Worm (Caenorhabditis elegans) whole organism, L1 larva: ENCODE measurements around the gene myo-5.

Source experiments
- Y116A8C.19 ChIP-seq: sonication (generic microtip); optimal IDR thresholded peaks from 2 replicates; lab custom pipeline; 2016; ENCODE audit warnings: missing compliant biosample characterization, missing genetic modification characterization, borderline replicate concordance
- blmp-1 ChIP-seq: fragments of 150-350 bp; optimal IDR thresholded peaks from 2 replicates; lab custom pipeline; 2014; ENCODE audit warnings: missing biosample characterization, missing genetic modification characterization
- ceh-8 ChIP-seq: fragments of 200-800 bp; sonication (Bioruptor generic); optimal IDR thresholded peaks from 2 replicates; lab custom pipeline; 2018; ENCODE audit warnings: mild to moderate bottlenecking, missing genetic modification characterization, moderate library complexity, missing compliant biosample characterization
- ces-1 ChIP-seq: fragments of 150-350 bp; optimal IDR thresholded peaks from 2 replicates; lab custom pipeline; 2014; ENCODE audit warnings: missing biosample characterization, missing genetic modification reagents, missing genetic modification characterization
- efl-1 ChIP-seq, 4 experiments: fragments of 150-350 bp; optimal IDR thresholded peaks in 3 of 4; peaks in 1 of 4; 1 replicate in 1 of 4; 2 replicates in 3 of 4; lab custom pipeline; 2014; ENCODE audit warnings: missing biosample characterization in 2 of 4, missing genetic modification characterization in 2 of 4, missing genetic modification reagents in 2 of 4
- egl-27 ChIP-seq, 2 experiments: fragments of 150-350 bp in 1 of 2; sonication (generic microtip); optimal IDR thresholded peaks; 3 replicates each; lab custom pipeline; 2017 to 2018; ENCODE audit warnings: missing biosample characterization in 2 of 2, missing genetic modification characterization in 2 of 2, missing genetic modification reagents in 2 of 2
- elt-2 ChIP-seq: sonication (generic microtip); optimal IDR thresholded peaks from 2 replicates; lab custom pipeline; 2016; ENCODE audit warnings: missing genetic modification characterization, mild to moderate bottlenecking, inconsistent platforms, missing compliant biosample characterization, missing genetic modification reagents
- ets-5 ChIP-seq: fragments of 200-800 bp; sonication (Bioruptor generic); IDR thresholded peaks from 2 replicates; pipeline ENCODE4 v1.3.6; 2022; ENCODE audit warnings: missing genetic modification characterization, missing compliant biosample characterization
- lin-15B ChIP-seq: fragments of 150-350 bp; sonication (generic microtip); optimal IDR thresholded peaks from 3 replicates; lab custom pipeline; 2014; ENCODE audit warnings: missing biosample characterization, missing genetic modification characterization
- mab-9 ChIP-seq: fragments of 200-800 bp; sonication (Bioruptor generic); IDR thresholded peaks from 2 replicates; pipeline ENCODE4 v1.3.6; 2022; ENCODE audit warnings: missing genetic modification reagents, missing genetic modification characterization, missing compliant biosample characterization
- mdl-1 ChIP-seq, 2 experiments: fragments of 150-350 bp; optimal IDR thresholded peaks; 2 replicates each; lab custom pipeline; 2014 to 2017; ENCODE audit warnings: missing biosample characterization in 2 of 2, missing genetic modification characterization in 2 of 2, inconsistent platforms in 1 of 2
- nhr-11 ChIP-seq: fragments of 150-350 bp; optimal IDR thresholded peaks from 2 replicates; lab custom pipeline; 2014; ENCODE audit warnings: missing biosample characterization, missing genetic modification characterization
- nhr-12 ChIP-seq: sonication (generic microtip); optimal IDR thresholded peaks from 2 replicates; lab custom pipeline; 2017; ENCODE audit warnings: missing biosample characterization, missing genetic modification characterization
- nhr-85 ChIP-seq: sonication (generic microtip); peaks from one replicate; lab custom pipeline; 2016; ENCODE audit warnings: missing genetic modification characterization, inconsistent platforms, missing compliant biosample characterization
- snu-23 ChIP-seq: sonication (generic microtip); optimal IDR thresholded peaks from 2 replicates; lab custom pipeline; 2016; ENCODE audit warnings: missing genetic modification characterization, missing compliant biosample characterization
- unc-130 ChIP-seq: fragments of 150-350 bp; optimal IDR thresholded peaks from 2 replicates; lab custom pipeline; 2017; ENCODE audit warnings: missing biosample characterization, missing genetic modification characterization, inconsistent platforms
- unc-86 ChIP-seq: sonication (generic microtip); optimal IDR thresholded peaks from 2 replicates; lab custom pipeline; 2016; ENCODE audit warnings: missing genetic modification characterization, missing compliant biosample characterization
- xbp-1 ChIP-seq: sonication (generic microtip); optimal IDR thresholded peaks from 2 replicates; lab custom pipeline; 2016; ENCODE audit warnings: missing genetic modification characterization, missing compliant biosample characterization
- ztf-11 ChIP-seq, 2 experiments: sonication (generic microtip); optimal IDR thresholded peaks; 2 replicates each; lab custom pipeline; 2016 to 2017; ENCODE audit warnings: missing genetic modification characterization in 2 of 2, missing biosample characterization in 1 of 2, missing compliant biosample characterization in 1 of 2

myo-5 gene

ce11 chrV:8157446-8157845, 48.7 kb downstream of the myo-5 start, which contains the start of gene sul-2:
sul-2 (plus strand) TSS chrV:8157746.
- TF ChIP-seq xbp-1 (tag; lab: Kevin White, UChicago) (no peak), unc-130 (no peak)
- TF ChIP-seq, all 84 proteins: peak for 0

DNA sequence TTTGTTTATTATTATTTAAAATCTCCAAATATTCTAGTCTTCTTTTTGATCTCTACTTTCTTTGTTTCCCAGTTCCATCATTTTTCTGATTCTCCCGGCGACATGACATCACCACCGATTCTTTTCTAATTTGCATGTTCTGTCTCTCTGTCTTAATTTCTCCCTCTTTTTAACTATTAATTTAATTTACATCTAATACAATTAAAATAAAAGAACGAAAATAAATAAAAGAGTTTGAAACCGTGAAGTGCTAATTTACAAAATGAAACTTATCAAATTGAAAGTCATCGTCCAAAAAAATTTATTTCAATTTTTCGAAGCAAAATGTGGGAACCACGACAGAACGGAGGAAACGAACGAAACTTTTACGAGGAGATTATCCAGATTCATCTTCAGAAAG, 50.9 kb downstream of the myo-5 start, which contains the start of gene F20D6.6:
F20D6.6 (plus strand) TSS at position 301 of the 400 bp plus-strand sequence.
- TF ChIP-seq mdl-1 (tag; optimal IDR thresholded peaks at IDR 0.05; lab: Kevin White, UChicago) (no peak), ztf-11 (tag; optimal IDR thresholded peaks at IDR 0.05; lab: Kevin White, UChicago) (no peak), nhr-11 (tag; lab: Kevin White, UChicago) (no peak), mab-9 (GFP tag; lab: Robert Waterston, UW) (no peak)

DNA sequence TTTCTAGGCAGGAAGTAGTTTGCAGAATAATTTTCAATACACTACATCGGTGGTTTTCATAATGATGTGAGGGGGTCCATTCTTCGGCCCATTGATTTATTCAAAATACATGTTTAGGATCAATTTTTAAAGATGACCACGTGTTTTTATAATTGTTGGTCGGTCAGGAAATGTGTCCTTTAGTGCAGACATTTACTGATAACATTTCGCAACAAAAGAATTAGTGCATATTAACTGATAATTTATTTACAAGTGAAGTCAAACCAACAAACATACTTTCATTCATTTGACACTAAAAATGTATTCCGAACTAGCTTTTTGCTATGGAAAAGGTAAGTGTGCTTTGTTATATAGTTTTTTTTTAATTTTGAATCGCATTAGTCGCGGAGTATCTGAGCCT, 52.9 kb downstream of the myo-5 start, which contains the start of gene F20D6.5:
F20D6.5 (plus strand) TSS at position 259 of the 400 bp plus-strand sequence.
- TF ChIP-seq elt-2 (tag; lab: Kevin White, UChicago) (peak; percentile 54), nhr-12 (no peak), ets-5 (GFP tag; lab: Robert Waterston, UW) (no peak), egl-27 (tag; optimal IDR thresholded peaks at IDR 0.05; lab: Kevin White, UChicago) (no peak), lin-15B (tag; lab: Kevin White, UChicago) (no peak), Y116A8C.19 (no peak), ces-1 (GFP tag; lab: Kevin White, UChicago) (no peak)

DNA sequence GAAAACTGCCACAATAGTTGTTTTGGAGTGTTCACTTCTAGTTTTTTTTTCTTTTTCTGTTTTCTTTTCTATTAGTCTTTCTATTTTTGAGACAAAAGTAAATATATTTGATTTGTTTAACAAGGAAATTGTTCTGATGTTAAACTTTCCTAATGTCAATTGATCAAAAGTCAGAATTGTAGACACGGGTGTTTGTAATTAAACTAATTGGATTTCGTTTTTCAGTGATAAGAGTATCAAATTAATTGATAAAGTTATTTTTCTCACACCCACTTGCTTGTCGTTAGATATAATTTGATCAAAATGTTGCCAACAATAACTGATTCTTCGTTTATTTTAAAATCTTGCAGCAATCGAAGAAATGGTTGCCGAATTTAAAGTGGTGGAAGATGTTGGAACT, 54.4 kb downstream of the myo-5 start:
- TF ChIP-seq nhr-11 (tag; lab: Kevin White, UChicago) (no peak), unc-86 (tag; lab: Kevin White, UChicago) (no peak), blmp-1 (no peak), nhr-85 (tag; lab: Kevin White, UChicago) (peak; percentile 20), efl-1 (optimal IDR thresholded peaks at IDR 0.05; lab: Kevin White, UChicago) (no peak), efl-1 (GFP tag; optimal IDR thresholded peaks at IDR 0.05 in 1 of 2; lab: Kevin White, UChicago) (peak in 1 of 2 experiments; percentile 62), snu-23 (GFP tag; lab: Kevin White, UChicago) (no peak), ceh-8 (GFP tag; lab: Kevin White, UChicago) (no peak)
